Fruit fly (Drosophila melanogaster): ENCODE data around the gene Sol1.

The Sol1 gene

dm6 chr3R:12345989-12346388 lies 40.1 kb upstream of the Sol1 start (continued):
- TF ChIP-seq CG10267 (tag; optimal IDR thresholded peaks at IDR 0.05) (peak; percentile 13), Abd-B (GFP tag; optimal IDR thresholded peaks at IDR 0.05) (no peak), Hr51 (GFP tag; optimal IDR thresholded peaks at IDR 0.05) (peak in 1 of 2 experiments; percentile 20), ase (GFP tag; IDR thresholded peaks at IDR 0.05) (no peak), CG4854 (GFP tag; optimal IDR thresholded peaks at IDR 0.05) (no peak), CG8924 (tag; optimal IDR thresholded peaks at IDR 0.05) (peak; percentile 30), phol (tag; optimal IDR thresholded peaks at IDR 0.05) (peak; percentile 41), CG12769 (tag; optimal IDR thresholded peaks at IDR 0.05) (no peak), CG31441 (GFP tag; IDR thresholded peaks at IDR 0.05) (peak; percentile 62; the same call in 1 of the 2 replicates), Oli (tag; optimal IDR thresholded peaks at IDR 0.05) (peak; percentile 8), CG13287 (GFP tag; IDR thresholded peaks at IDR 0.05; ENCODE audit: partially characterized antibody) (no peak), D (optimal IDR thresholded peaks at IDR 0.05) (no peak), D (GFP tag; optimal IDR thresholded peaks at IDR 0.05) (peak; percentile 26), CG17361 (GFP tag; IDR thresholded peaks at IDR 0.05) (0 out of 3 replicates have a peak, but pooled peaks have one; percentile 36), CoRest (tag; optimal IDR thresholded peaks at IDR 0.05) (peak; percentile 21), z (GFP tag; IDR thresholded peaks at IDR 0.05) (no peak), toy (GFP tag; IDR thresholded peaks at IDR 0.05) (no peak), dysf (GFP tag; IDR thresholded peaks at IDR 0.05) (no peak), prd (optimal IDR thresholded peaks at IDR 0.05) (no peak), prd (GFP tag; IDR thresholded peaks at IDR 0.05) (peak; percentile 32; the same call in 1 of the 3 replicates), Lim3 (GFP tag; IDR thresholded peaks at IDR 0.05) (no peak), row (GFP tag; IDR thresholded peaks at IDR 0.05) (no peak), dmrt11E (tag; optimal IDR thresholded peaks at IDR 0.05) (peak; percentile 10), ewg (GFP tag; optimal IDR thresholded peaks at IDR 0.05) (no peak), grau (tag; optimal IDR thresholded peaks at IDR 0.05) (peak; percentile 34), sens (GFP tag) (peak; percentile 30), CG13424 (tag; optimal IDR thresholded peaks at IDR 0.05) (no peak), CG2712 (tag; optimal IDR thresholded peaks at IDR 0.05) (peak; percentile 63), trh (GFP tag; optimal IDR thresholded peaks at IDR 0.05) (no peak), mirr (GFP tag; optimal IDR thresholded peaks at IDR 0.05) (no peak), CG8281 (tag; optimal IDR thresholded peaks at IDR 0.05) (no peak), salm (tag; optimal IDR thresholded peaks at IDR 0.05) (no peak)

dm6 chr3R:12347659-12348058 lies 38.4 kb upstream of the Sol1 start:
- TF ChIP-seq Deaf1 (tag; optimal IDR thresholded peaks at IDR 0.05) (peak; percentile 84), lbe (GFP tag; optimal IDR thresholded peaks at IDR 0.05) (no peak), Nf-YB (GFP tag; optimal IDR thresholded peaks at IDR 0.05) (peak; percentile 78), Nf-YC (tag; optimal IDR thresholded peaks at IDR 0.05) (peak; percentile 91), CG32532 (GFP tag; IDR thresholded peaks at IDR 0.05) (0 out of 2 replicates have a peak, but pooled peaks have one; percentile 9), pfk (GFP tag; optimal IDR thresholded peaks at IDR 0.05) (no peak), yki (optimal IDR thresholded peaks at IDR 0.05) (no peak), Adf1 (GFP tag; IDR thresholded peaks at IDR 0.05) (0 out of 2 replicates have a peak, but pooled peaks have one; percentile 8), ewg (GFP tag; optimal IDR thresholded peaks at IDR 0.05) (peak; percentile 74), nau (GFP tag; optimal IDR thresholded peaks at IDR 0.05) (no peak), CG10321 (GFP tag; IDR thresholded peaks at IDR 0.05) (peak; percentile 73), sens (GFP tag) (peak; percentile 27), CG32767 (GFP tag; IDR thresholded peaks at IDR 0.05) (peak; percentile 29; the same call in 1 of the 2 replicates), slp2 (GFP tag; optimal IDR thresholded peaks at IDR 0.05) (no peak), CG1832 (GFP tag; optimal IDR thresholded peaks at IDR 0.05) (peak; percentile 37), CG12071 (GFP tag; optimal IDR thresholded peaks at IDR 0.05) (peak; percentile 20), salm (tag; optimal IDR thresholded peaks at IDR 0.05) (no peak)

All from whole organism, embryonic.